Worm (Caenorhabditis elegans) whole organism, mixed stage, embryonic: Measurements from ENCODE around the gene M03A1.8.

Experiments
- M03D4.4 ChIP-seq: sonication (generic microtip); optimal IDR thresholded peaks from 2 replicates; lab custom pipeline; 2017; ENCODE audit warnings: mild to moderate bottlenecking, missing genetic modification characterization, missing compliant biosample characterization
- lin-32 ChIP-seq: fragments of 200-800 bp; sonication (Bioruptor generic); optimal IDR thresholded peaks from 2 replicates; lab custom pipeline; 2018; ENCODE audit warnings: mild to moderate bottlenecking, missing genetic modification characterization, missing compliant biosample characterization
- mab-5 ChIP-seq: fragments of 150-350 bp; optimal IDR thresholded peaks from 2 replicates; lab custom pipeline; 2014; ENCODE audit warnings: missing biosample characterization, missing genetic modification characterization
- nhr-28 ChIP-seq: fragments of 150-350 bp; optimal IDR thresholded peaks from 2 replicates; lab custom pipeline; 2014; ENCODE audit warnings: missing biosample characterization, missing genetic modification characterization
- pha-4 ChIP-seq: fragments of 150-350 bp; optimal IDR thresholded peaks from 2 replicates; lab custom pipeline; 2018; ENCODE audit warnings: missing biosample characterization, missing genetic modification reagents, missing genetic modification characterization

DNA sequence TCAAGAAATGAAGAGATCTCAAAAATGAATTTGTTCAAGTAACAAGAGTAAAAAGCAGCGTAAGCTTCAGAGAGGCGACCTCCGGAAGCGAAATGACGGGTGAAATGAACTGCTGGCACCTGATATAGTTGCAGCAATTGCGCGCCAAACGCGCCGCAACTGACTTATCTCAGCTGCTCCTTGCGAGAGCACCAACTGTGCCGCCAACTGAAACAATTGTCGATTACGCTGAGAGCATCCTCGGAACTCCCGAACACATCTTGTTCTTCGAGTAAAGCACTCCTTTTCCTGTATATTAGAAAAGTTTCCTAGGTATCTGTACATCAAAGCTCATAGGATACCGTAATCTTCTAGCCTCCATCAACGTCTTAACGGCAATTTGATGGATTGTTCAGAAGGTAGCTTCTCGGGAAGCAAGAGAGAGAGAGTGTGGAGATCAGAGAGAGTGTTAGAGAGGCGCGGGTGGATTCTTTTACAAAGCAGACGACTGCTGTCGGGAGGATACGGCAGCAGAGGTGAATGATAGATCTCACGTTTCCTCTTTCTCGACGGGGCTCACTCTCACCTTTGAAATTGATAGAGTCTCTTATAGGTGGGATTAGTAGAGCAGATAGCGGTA is 40.1 kb upstream of the M03A1.8 start:
- TF ChIP-seq lin-32, result no peak
- no peak for TF ChIP-seq nhr-28
- TF ChIP-seq M03D4.4 (tag; lab: Kevin White, UChicago), result no peak
- no peak for TF ChIP-seq mab-5 (tag; lab: Kevin White, UChicago)
- no peak for TF ChIP-seq pha-4 (tag; lab: Kevin White, UChicago)
